Worm (Caenorhabditis elegans): Measurements from ENCODE around the gene C06A6.2.

C06A6.2 gene

ce11 chrIV:7829275-7829938, 17.0 kb upstream of the C06A6.2 start, which contains the start of gene C06A6.4 (continued):
- TF ChIP-seq dve-1 (tag; optimal IDR thresholded peaks at IDR 0.05; ENCODE audit: insufficient read depth), result peak; percentile 56
- TF ChIP-seq lin-38 (GFP tag; IDR thresholded peaks at IDR 0.05), result peak; percentile 11; the same call in 1 of the 2 replicates
- no peak for TF ChIP-seq sdz-12 (GFP tag; optimal IDR thresholded peaks at IDR 0.05)
- no peak for TF ChIP-seq tag-97 (GFP tag; IDR thresholded peaks at IDR 0.05)
- no peak for TF ChIP-seq cey-2 (tag; optimal IDR thresholded peaks at IDR 0.05; ENCODE audit: borderline replicate concordance, insufficient read depth)
- TF ChIP-seq lir-3 (tag; optimal IDR thresholded peaks at IDR 0.05), result no peak
- no peak for TF ChIP-seq daf-19 (GFP tag; conservative IDR thresholded peaks at IDR 0.05)
- peak; percentile 36 for TF ChIP-seq dmd-6 (GFP tag; IDR thresholded peaks at IDR 0.05)
- TF ChIP-seq hmg-1.1 (GFP tag; IDR thresholded peaks at IDR 0.05), result no peak
- no peak for TF ChIP-seq mdl-1 (tag; optimal IDR thresholded peaks at IDR 0.05)
- TF ChIP-seq nhr-237 (tag; optimal IDR thresholded peaks at IDR 0.05), result no peak
- no peak for TF ChIP-seq lin-15B (tag; optimal IDR thresholded peaks at IDR 0.05)

ce11 chrIV:7830151-7830550, 16.3 kb upstream of the C06A6.2 start, which contains the start of gene mvb-12:
Gene mvb-12 (plus strand): TSS chrIV:7830525.
- TF ChIP-seq nhr-237 (tag; optimal IDR thresholded peaks at IDR 0.05), result no peak
- no peak for TF ChIP-seq mxl-3 (GFP tag; optimal IDR thresholded peaks at IDR 0.05)
- TF ChIP-seq Y75B8A.6 (GFP tag; IDR thresholded peaks at IDR 0.05), result no peak
- no peak for TF ChIP-seq snpc-1.2 (GFP tag; IDR thresholded peaks at IDR 0.05)
- TF ChIP-seq ctbp-1 (GFP tag; IDR thresholded peaks at IDR 0.05), result no peak
- TF ChIP-seq ces-1 (GFP tag; optimal IDR thresholded peaks at IDR 0.05), result no peak
- peak; percentile 4 for TF ChIP-seq dpl-1 (GFP tag; optimal IDR thresholded peaks at IDR 0.05)
- peak; percentile 30 for TF ChIP-seq mes-2 (tag; optimal IDR thresholded peaks at IDR 0.05; ENCODE audit: poor library complexity, severe bottlenecking)
- TF ChIP-seq ZK337.2 (GFP tag; IDR thresholded peaks at IDR 0.05), result no peak
- no peak for TF ChIP-seq daf-8 (GFP tag; IDR thresholded peaks at IDR 0.05)
- no peak for TF ChIP-seq attf-4 (tag; optimal IDR thresholded peaks at IDR 0.05)
- TF ChIP-seq hmg-1.1 (GFP tag; IDR thresholded peaks at IDR 0.05), result no peak
- no peak for TF ChIP-seq duxl-1 (tag; optimal IDR thresholded peaks at IDR 0.05; ENCODE audit: poor library complexity)
- peak; percentile 4 for TF ChIP-seq pqm-1 (tag; optimal IDR thresholded peaks at IDR 0.05)
- no peak for TF ChIP-seq cey-2 (tag; optimal IDR thresholded peaks at IDR 0.05; ENCODE audit: borderline replicate concordance, insufficient read depth)
- TF ChIP-seq Y5F2A.4 (GFP tag; optimal IDR thresholded peaks at IDR 0.05), result no peak
- no peak for TF ChIP-seq nhr-42 (GFP tag; IDR thresholded peaks at IDR 0.05)
- TF ChIP-seq tra-1 (GFP tag; IDR thresholded peaks at IDR 0.05), result no peak
- TF ChIP-seq spr-1 (tag; optimal IDR thresholded peaks at IDR 0.05), result no peak
- no peak for TF ChIP-seq fos-1 (tag; optimal IDR thresholded peaks at IDR 0.05)
- TF ChIP-seq mdt-29 (GFP tag; IDR thresholded peaks at IDR 0.05), result no peak
- TF ChIP-seq lin-15B (tag; optimal IDR thresholded peaks at IDR 0.05), result no peak
- TF ChIP-seq dmd-6 (GFP tag; IDR thresholded peaks at IDR 0.05), result 0 out of 2 replicates have a peak, but pooled peaks have one; percentile 10
- TF ChIP-seq nhr-10 (tag; optimal IDR thresholded peaks at IDR 0.05), result no peak
- peak in 1 of 2 experiments; percentile 49 for TF ChIP-seq lsy-2 (tag; optimal IDR thresholded peaks at IDR 0.05)
- TF ChIP-seq lin-38 (GFP tag; IDR thresholded peaks at IDR 0.05), result peak; percentile 39
- no peak for TF ChIP-seq mep-1 (tag; optimal IDR thresholded peaks at IDR 0.05)
- TF ChIP-seq hlh-11 (tag; optimal IDR thresholded peaks at IDR 0.05), result peak; percentile 27
- TF ChIP-seq pha-4 (GFP tag; IDR thresholded peaks at IDR 0.05), result no peak
- no peak for TF ChIP-seq pha-4 (tag; optimal IDR thresholded peaks at IDR 0.05)
- TF ChIP-seq daf-16 (GFP tag; optimal IDR thresholded peaks at IDR 0.05), result no peak
- peak; percentile 84 for TF ChIP-seq daf-16 (tag; optimal IDR thresholded peaks at IDR 0.05)
- TF ChIP-seq aha-1 (tag), result peak; percentile 61
- TF ChIP-seq unc-62 (GFP tag; optimal IDR thresholded peaks at IDR 0.05 in 1 of 2), result no peak
- no peak for TF ChIP-seq unc-62 (tag; optimal IDR thresholded peaks at IDR 0.05)
- TF ChIP-seq mdl-1 (tag; optimal IDR thresholded peaks at IDR 0.05), result peak in 1 of 2 experiments; percentile 30
- no peak for TF ChIP-seq nhr-48 (tag; optimal IDR thresholded peaks at IDR 0.05)
- TF ChIP-seq dve-1 (tag; optimal IDR thresholded peaks at IDR 0.05; ENCODE audit: insufficient read depth), result peak; percentile 65
- TF ChIP-seq hlh-30 (tag; optimal IDR thresholded peaks at IDR 0.05; ENCODE audit: insufficient read depth), result peak; percentile 68
- TF ChIP-seq skn-1 (tag; optimal IDR thresholded peaks at IDR 0.05), result no peak
- no peak for TF ChIP-seq lin-29 (GFP tag; IDR thresholded peaks at IDR 0.05)
- TF ChIP-seq ceh-44 (GFP tag; IDR thresholded peaks at IDR 0.05), result no peak
- TF ChIP-seq nhr-28 (tag; optimal IDR thresholded peaks at IDR 0.05), result peak; percentile 7
- no peak for TF ChIP-seq nhr-76 (tag; optimal IDR thresholded peaks at IDR 0.05)

All from whole organism, L4 larva.